Fruit fly (Drosophila melanogaster) S2 (cell line): Measurements from ENCODE around the gene Ppm1.

ENCODE experiments used
- CG8478 ChIP-seq: fragments of >200 bp; optimal IDR thresholded peaks from 2 replicates; lab custom pipeline; 2018
- CTCF ChIP-seq, 2 experiments: fragments of >200 bp; optimal IDR thresholded peaks; 2 replicates each; lab custom pipeline; 2018

Ppm1 gene

DNA sequence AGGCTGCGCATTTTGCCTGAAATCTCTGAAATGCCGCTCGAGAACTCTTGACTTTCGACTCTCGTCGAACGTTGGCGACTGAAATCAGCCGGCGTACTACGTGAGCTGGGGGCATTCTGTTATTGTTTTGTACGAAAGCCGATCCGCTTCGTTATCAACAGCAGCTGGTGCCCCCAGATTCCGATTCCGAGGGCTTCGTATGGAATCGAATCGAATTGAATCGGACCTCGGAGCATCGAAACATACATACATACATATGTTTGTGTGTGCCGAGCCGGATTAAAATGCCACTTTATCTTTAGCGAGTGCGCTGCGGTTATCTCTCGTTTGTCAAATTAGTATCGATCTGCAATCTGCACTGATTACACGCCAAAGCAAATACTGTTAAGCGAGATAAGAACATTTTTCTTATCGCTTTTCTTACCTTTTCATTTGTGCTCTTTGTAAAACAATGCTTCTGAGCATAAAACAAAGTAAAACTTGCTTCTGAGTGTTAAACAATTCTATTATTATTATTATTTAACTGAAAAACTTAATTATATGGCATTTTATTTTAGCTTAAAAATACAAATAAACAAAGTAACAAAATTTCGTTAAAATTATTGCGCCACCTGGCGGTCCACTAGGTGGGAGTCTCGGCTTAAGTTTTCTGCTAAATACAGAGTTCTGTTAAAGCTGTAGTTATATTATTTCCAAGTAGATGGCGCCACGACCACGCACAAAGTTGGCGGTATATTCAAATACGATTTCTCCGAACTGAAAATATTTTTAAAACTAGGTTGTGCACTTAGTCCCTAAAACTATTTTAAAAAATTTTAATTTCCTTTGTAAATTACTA, 25.6 kb downstream of the Ppm1 start, which contains the start of gene Reg-2:
Gene Reg-2, minus strand, starts transcription at position 80 of the 838 bp plus-strand sequence.
- TF ChIP-seq CTCF (optimal IDR thresholded peaks at IDR 0.05; lab: Kevin White, UChicago) (peak; percentile 82 to 96), CG8478 (lab: Kevin White, UChicago) (no peak)

dm6 chr3L:607551-608314, 26.6 kb downstream of the Ppm1 start:
- TF ChIP-seq CTCF (optimal IDR thresholded peaks at IDR 0.05; lab: Kevin White, UChicago) (no peak), CG8478 (lab: Kevin White, UChicago) (no peak)

- TF ChIP-seq CG8478 (lab: Kevin White, UChicago), result no peak
- TF ChIP-seq CTCF (optimal IDR thresholded peaks at IDR 0.05; lab: Kevin White, UChicago), result no peak
Measured at dm6 chr3L:608362-608761, 27.2 kb downstream of the Ppm1 start.

dm6 chr3L:609163-609562, 28.0 kb downstream of the Ppm1 start:
- TF ChIP-seq CG8478 (lab: Kevin White, UChicago) (no peak), CTCF (optimal IDR thresholded peaks at IDR 0.05; lab: Kevin White, UChicago) (no peak)

dm6 chr3L:610765-611164, 29.6 kb downstream of the Ppm1 start:
- TF ChIP-seq CG8478 (lab: Kevin White, UChicago), result no peak
- no peak for TF ChIP-seq CTCF (optimal IDR thresholded peaks at IDR 0.05; lab: Kevin White, UChicago)

DNA sequence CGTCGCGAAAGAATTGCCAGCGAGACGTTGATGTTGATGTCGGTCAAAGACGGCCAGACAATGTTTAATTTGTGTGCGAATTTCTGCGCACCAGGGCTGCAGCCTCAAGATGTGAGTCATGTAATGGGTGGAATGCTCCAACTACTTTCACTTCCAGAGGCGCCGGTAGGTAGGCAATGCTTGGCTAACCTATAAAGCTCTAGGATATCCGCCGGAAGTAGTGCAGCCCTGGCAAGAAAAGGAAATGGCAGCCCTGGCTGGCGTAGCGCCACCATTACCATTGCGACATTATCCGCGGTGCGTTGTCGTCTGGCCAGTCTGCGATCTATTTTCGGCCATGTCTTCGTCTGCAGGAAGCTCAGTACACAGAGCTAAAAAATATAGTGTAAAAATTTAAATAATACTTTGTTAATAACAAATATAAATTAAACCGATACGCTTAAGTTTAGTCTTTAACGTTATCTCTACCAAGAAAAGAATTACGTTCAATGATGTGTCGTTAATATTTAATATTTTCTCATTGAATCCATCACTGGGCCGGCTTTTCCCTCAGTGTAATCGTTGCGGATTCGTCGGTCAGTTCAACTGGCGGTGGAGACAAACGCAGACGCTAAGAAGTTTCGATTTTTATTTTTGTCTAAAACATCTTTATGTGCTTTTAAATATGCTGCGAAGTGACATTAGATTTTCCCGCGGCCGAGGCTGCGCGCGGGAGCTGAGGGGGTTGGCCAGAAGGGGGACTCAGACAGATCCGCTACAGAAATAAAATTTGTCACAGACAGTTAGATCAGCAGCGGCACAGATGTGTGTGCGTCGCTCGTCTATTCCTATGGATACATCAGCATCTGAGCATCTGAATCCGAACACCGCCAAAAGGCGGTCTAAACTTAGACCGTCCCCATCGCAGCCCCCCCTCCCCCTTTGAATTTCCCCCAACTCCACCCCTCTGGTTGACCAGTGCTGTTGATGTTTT, 30.8 kb downstream of the Ppm1 start:
- TF ChIP-seq CG8478 (lab: Kevin White, UChicago), result no peak

DNA sequence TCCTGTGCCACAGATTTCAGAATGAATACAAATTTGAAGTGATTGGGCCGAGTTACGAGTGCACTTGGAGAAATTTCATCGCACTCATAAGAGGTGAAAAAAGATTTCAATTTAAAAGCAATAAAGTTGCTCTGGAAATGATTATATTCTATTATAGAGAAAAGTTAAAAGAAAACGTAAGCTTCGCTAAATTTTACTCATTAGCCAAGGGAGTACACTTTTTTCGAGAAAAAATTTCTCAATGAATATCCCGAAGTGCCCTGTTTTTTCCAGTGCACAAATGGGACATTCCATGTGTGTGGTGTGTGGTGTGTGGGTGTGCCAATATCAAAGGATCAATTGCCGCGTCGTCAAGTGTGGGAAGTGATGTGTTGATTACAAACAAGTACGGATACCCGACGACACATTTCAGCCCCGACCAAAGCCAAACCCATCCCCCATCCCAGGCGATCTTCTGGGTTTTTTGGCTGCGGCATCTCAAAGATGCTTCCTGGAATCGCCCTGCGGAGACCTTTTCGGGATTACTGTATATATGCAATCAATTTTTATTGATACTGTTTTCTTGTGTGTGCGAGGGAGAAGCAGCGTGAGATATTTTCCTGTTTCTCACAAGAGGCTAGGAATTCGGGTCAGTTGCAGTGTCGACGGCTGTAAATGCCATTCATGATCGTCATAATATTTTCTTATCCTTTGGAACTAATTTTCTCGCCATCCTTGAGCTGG, 32.6 kb downstream of the Ppm1 start:
- TF ChIP-seq CG8478 (lab: Kevin White, UChicago) (no peak), CTCF (optimal IDR thresholded peaks at IDR 0.05; lab: Kevin White, UChicago) (no peak)

DNA sequence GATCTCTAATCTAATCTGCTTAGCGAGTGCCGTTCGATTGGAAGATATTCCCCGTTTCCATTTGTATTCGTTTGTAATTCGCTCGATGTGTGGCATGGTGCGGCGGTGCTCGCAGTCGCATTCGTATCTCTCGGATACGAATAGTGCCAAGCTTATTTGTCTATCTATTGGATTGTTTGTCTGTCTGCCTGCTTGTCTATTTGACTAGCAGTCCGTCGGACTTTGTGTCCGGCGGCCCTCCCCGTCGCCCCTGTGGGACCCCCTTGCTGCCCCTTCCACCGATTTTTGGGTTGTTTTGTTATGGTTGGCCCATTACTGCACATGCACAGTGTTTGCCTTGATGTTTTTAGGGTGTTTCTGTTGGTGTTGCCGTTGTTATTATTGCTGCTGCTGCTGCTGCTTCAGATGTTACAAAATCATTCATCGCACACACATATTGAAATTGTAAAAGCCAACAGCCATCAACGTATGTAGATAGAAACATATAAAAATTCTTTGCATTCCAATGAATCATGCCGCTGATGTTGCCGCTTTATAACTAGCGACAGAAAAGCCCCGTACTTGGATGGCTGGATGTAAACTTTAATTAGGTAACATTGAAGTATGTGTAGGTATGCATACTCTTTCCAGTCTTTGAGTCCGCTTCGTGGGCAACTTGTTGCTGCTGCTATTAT, 33.8 kb downstream of the Ppm1 start:
- no peak for TF ChIP-seq CG8478 (lab: Kevin White, UChicago)

DNA sequence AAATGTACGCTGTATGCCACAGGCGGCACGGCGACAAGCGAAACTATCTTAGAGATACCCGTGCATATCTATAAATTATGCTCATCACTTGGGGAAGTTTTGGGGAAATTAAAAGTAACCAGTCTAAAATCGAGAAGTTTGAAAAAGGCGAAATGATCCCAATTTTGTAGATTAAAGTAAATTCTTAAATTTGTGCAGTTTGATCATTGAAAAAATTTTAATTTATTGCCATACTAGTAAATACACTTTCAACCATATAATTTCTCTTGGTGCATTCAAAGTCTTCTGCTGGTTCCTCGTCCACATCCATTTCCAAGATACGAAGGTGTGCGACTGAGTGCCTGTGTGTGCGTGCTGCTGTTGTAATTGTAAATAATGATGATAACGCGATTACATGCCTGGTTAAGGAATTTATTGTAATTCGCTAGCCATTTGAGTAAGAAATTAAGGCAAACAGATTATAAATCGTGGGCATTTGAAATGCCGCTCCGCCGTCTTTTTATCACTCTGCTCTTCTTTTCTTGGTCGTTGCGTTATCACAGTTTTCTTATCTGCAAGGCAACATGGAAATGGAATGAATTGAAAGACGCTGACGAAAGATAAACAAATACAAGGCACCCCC, 34.4 kb downstream of the Ppm1 start:
- TF ChIP-seq CTCF (optimal IDR thresholded peaks at IDR 0.05; lab: Kevin White, UChicago), result no peak
- no peak for TF ChIP-seq CG8478 (lab: Kevin White, UChicago)

DNA sequence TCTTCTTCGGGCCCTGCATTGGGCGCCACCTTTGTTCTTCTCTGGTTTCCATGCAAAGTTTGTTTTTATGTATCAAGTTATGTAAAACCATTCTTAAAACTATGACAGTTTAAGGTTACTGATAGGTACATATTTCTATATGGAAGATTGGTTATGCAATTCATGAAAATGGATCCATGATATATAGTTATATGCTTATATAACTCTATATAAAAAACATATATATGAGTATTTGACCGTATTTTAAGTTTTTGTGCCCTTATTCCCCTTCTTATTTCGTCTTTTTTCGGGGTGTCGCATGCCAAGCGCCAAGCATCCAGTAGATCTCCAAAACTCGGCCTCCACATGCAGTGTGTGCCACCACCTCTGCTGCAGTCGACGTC, 35.0 kb downstream of the Ppm1 start:
- TF ChIP-seq CG8478 (lab: Kevin White, UChicago) (no peak), CTCF (optimal IDR thresholded peaks at IDR 0.05; lab: Kevin White, UChicago) (no peak)

dm6 chr3L:616482-617148, 35.5 kb downstream of the Ppm1 start:
- no peak for TF ChIP-seq CTCF (optimal IDR thresholded peaks at IDR 0.05; lab: Kevin White, UChicago)
- TF ChIP-seq CG8478 (lab: Kevin White, UChicago), result no peak

DNA sequence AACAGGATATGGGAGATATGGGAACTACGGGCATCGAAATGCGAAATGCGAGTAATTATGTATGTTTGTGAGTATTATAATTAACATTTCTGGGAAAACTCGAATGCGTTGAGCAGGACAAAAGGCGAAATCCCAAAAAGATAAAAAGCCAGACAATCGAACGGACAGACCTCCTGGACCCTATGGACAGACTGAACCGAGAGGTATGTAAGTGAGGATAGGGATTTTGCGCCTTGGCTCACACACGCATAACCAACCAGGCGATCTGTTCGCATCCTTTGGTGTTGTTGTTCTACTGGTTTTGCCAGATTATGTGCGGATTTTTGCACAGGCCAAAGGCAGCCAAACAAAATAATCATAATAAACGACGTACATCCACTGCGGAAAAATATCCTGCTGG, 36.8 kb downstream of the Ppm1 start:
- TF ChIP-seq CG8478 (lab: Kevin White, UChicago) (no peak), CTCF (optimal IDR thresholded peaks at IDR 0.05; lab: Kevin White, UChicago) (no peak)
